Worm (Caenorhabditis elegans) whole organism, young adult: ENCODE results near the gene Y50E8A.5.

Source experiments
- B0035.1 ChIP-seq: sonication (generic microtip); optimal IDR thresholded peaks from 2 replicates; lab custom pipeline; 2016; ENCODE audit warnings: missing genetic modification characterization, mild to moderate bottlenecking, missing compliant biosample characterization, missing genotype, missing genetic modification reagents
- D2030.7 ChIP-seq: fragments of 200-800 bp; sonication (Bioruptor generic); IDR thresholded peaks from 2 replicates; pipeline ENCODE4 v1.3.6; 2022; ENCODE audit warnings: missing genetic modification reagents, missing genetic modification characterization, missing compliant biosample characterization
- F37B4.10 ChIP-seq: fragments of 200-800 bp; sonication (Bioruptor generic); IDR thresholded peaks from 2 replicates; pipeline ENCODE4 v1.3.6; 2022; ENCODE audit warnings: missing genetic modification characterization, missing compliant biosample characterization
- F39B2.1 ChIP-seq: fragments of 200-800 bp; sonication (Bioruptor generic); IDR thresholded peaks from 2 replicates; pipeline ENCODE4 v1.3.6; 2022; ENCODE audit warnings: missing genetic modification reagents, missing genetic modification characterization, missing compliant biosample characterization
- F52B5.7 ChIP-seq: sonication (generic microtip); optimal IDR thresholded peaks from 2 replicates; lab custom pipeline; 2016; ENCODE audit warnings: mild to moderate bottlenecking, missing genetic modification characterization, missing compliant biosample characterization
- F55B11.4 ChIP-seq: sonication (generic microtip); optimal IDR thresholded peaks from 2 replicates; lab custom pipeline; 2016; ENCODE audit warnings: missing compliant biosample characterization, missing genetic modification characterization, borderline replicate concordance; ENCODE audit not compliant: insufficient read depth
- K12H6.12 ChIP-seq: fragments of 200-800 bp; sonication (Bioruptor generic); optimal IDR thresholded peaks from 2 replicates; lab custom pipeline; 2018; ENCODE audit warnings: mild to moderate bottlenecking, missing genetic modification characterization, missing compliant biosample characterization
- Y67H2A.10 ChIP-seq: fragments of 200-800 bp; sonication (Bioruptor generic); conservative IDR thresholded peaks from 2 replicates; pipeline ENCODE4 v1.3.6; 2022; ENCODE audit warnings: missing genetic modification reagents, missing genetic modification characterization, missing compliant biosample characterization
- ZK185.1 ChIP-seq: sonication (generic microtip); optimal IDR thresholded peaks from 2 replicates; lab custom pipeline; 2016; ENCODE audit warnings: mild to moderate bottlenecking, missing genetic modification characterization, missing compliant biosample characterization; ENCODE audit not compliant: poor library complexity, severe bottlenecking
- akir-1 ChIP-seq: fragments of 200-800 bp; sonication (Bioruptor generic); optimal IDR thresholded peaks from 2 replicates; lab custom pipeline; 2018; ENCODE audit warnings: mild to moderate bottlenecking, missing genetic modification characterization, moderate library complexity, missing compliant biosample characterization
- ama-1 ChIP-seq, 3 experiments: fragments of 150-350 bp in 1 of 3; sonication (generic microtip) in 2 of 3; optimal IDR thresholded peaks; 2 replicates each; lab custom pipeline; 2014 to 2018; ENCODE audit warnings: missing biosample characterization in 2 of 3, missing genetic modification characterization in 2 of 3, missing genetic modification reagents in 2 of 3
- aptf-2 ChIP-seq: fragments of 200-800 bp; sonication (Bioruptor generic); conservative IDR thresholded peaks from 2 replicates; pipeline ENCODE4 v1.3.6; 2022; ENCODE audit warnings: missing genetic modification reagents, missing genetic modification characterization, missing compliant biosample characterization
- attf-6 ChIP-seq: fragments of 200-800 bp; sonication (Bioruptor generic); IDR thresholded peaks from 2 replicates; pipeline ENCODE4 v1.3.6; 2022; ENCODE audit warnings: missing genetic modification reagents, missing genetic modification characterization, missing compliant biosample characterization
- die-1 ChIP-seq: sonication (generic microtip); optimal IDR thresholded peaks from 2 replicates; lab custom pipeline; 2016; ENCODE audit warnings: missing genotype, mild to moderate bottlenecking, missing genetic modification characterization, missing compliant biosample characterization
- efl-1 ChIP-seq: fragments of 150-350 bp; optimal IDR thresholded peaks from 2 replicates; lab custom pipeline; 2014; ENCODE audit warnings: missing biosample characterization, missing genetic modification reagents, missing genetic modification characterization
- egl-18 ChIP-seq: fragments of 200-800 bp; sonication (Bioruptor generic); IDR thresholded peaks from 2 replicates; pipeline ENCODE4 v1.3.6; 2022; ENCODE audit warnings: missing genetic modification reagents, missing genetic modification characterization, missing compliant biosample characterization
- egl-44 ChIP-seq: fragments of 200-800 bp; sonication (Bioruptor generic); IDR thresholded peaks from 2 replicates; pipeline ENCODE4 v1.3.6; 2022; ENCODE audit warnings: missing genetic modification reagents, missing genetic modification characterization, missing compliant biosample characterization
- gei-17 ChIP-seq: fragments of 200-800 bp; sonication (Bioruptor generic); optimal IDR thresholded peaks from 2 replicates; lab custom pipeline; 2018; ENCODE audit warnings: mild to moderate bottlenecking, missing genetic modification characterization, missing compliant biosample characterization
- hmg-1.2 ChIP-seq: fragments of 200-800 bp; sonication (Bioruptor generic); IDR thresholded peaks from 2 replicates; pipeline ENCODE4 v1.3.6; 2022; ENCODE audit warnings: missing genetic modification reagents, missing genetic modification characterization, missing compliant biosample characterization
- hrde-1 ChIP-seq: sonication (generic microtip); optimal IDR thresholded peaks from 2 replicates; lab custom pipeline; 2016; ENCODE audit warnings: missing genetic modification characterization, mild to moderate bottlenecking, missing compliant biosample characterization, moderate library complexity, missing genotype, missing genetic modification reagents, borderline replicate concordance
- lag-1 ChIP-seq: fragments of 200-800 bp; sonication (Bioruptor generic); IDR thresholded peaks from 2 replicates; pipeline ENCODE4 v1.3.6; 2022; ENCODE audit warnings: missing genetic modification reagents, missing genetic modification characterization, missing compliant biosample characterization
- lin-26 ChIP-seq: fragments of 200-800 bp; sonication (Bioruptor generic); IDR thresholded peaks from 2 replicates; pipeline ENCODE4 v1.3.6; 2022; ENCODE audit warnings: missing genetic modification reagents, missing genetic modification characterization, missing compliant biosample characterization
- lin-40 ChIP-seq: sonication (generic microtip); optimal IDR thresholded peaks from 2 replicates; lab custom pipeline; 2016; ENCODE audit warnings: missing genetic modification characterization, mild to moderate bottlenecking, missing compliant biosample characterization, missing genotype, missing genetic modification reagents
- lin-54 ChIP-seq: fragments of 200-800 bp; sonication (Bioruptor generic); optimal IDR thresholded peaks from 2 replicates; lab custom pipeline; 2018; ENCODE audit warnings: mild to moderate bottlenecking, missing genetic modification characterization, missing compliant biosample characterization
- lir-1 ChIP-seq: fragments of 200-800 bp; sonication (Bioruptor generic); conservative IDR thresholded peaks from 2 replicates; pipeline ENCODE4 v1.3.6; 2022; ENCODE audit warnings: missing genetic modification reagents, missing genetic modification characterization, missing compliant biosample characterization
- lsl-1 ChIP-seq: fragments of 200-800 bp; sonication (Bioruptor generic); optimal IDR thresholded peaks from 2 replicates; lab custom pipeline; 2018; ENCODE audit warnings: mild to moderate bottlenecking, missing genetic modification characterization, moderate library complexity, missing compliant biosample characterization
- mcd-1 ChIP-seq: fragments of 200-800 bp; sonication (Bioruptor generic); IDR thresholded peaks from 2 replicates; pipeline ENCODE4 v1.3.6; 2022; ENCODE audit warnings: missing genetic modification reagents, missing genetic modification characterization, missing compliant biosample characterization
- nhr-27 ChIP-seq: fragments of 200-800 bp; sonication (Bioruptor generic); optimal IDR thresholded peaks from 2 replicates; lab custom pipeline; 2018; ENCODE audit warnings: mild to moderate bottlenecking, missing genetic modification characterization, moderate library complexity, missing compliant biosample characterization
- pbrm-1 ChIP-seq: fragments of 200-800 bp; sonication (Bioruptor generic); IDR thresholded peaks from 2 replicates; pipeline ENCODE4 v1.3.6; 2022; ENCODE audit warnings: missing genetic modification reagents, missing genetic modification characterization, missing compliant biosample characterization
- pha-4 ChIP-seq: fragments of 150-350 bp; sonication (generic microtip); optimal IDR thresholded peaks from 2 replicates; lab custom pipeline; 2014; ENCODE audit warnings: missing biosample characterization, missing genetic modification reagents, missing genetic modification characterization
- rcor-1 ChIP-seq: fragments of 200-800 bp; sonication (Bioruptor generic); IDR thresholded peaks from 2 replicates; pipeline ENCODE4 v1.3.6; 2022; ENCODE audit warnings: missing genetic modification reagents, missing genetic modification characterization, missing compliant biosample characterization
- sdz-38 ChIP-seq: sonication (generic microtip); optimal IDR thresholded peaks from 2 replicates; lab custom pipeline; 2016; ENCODE audit warnings: missing genotype, missing genetic modification characterization, missing compliant biosample characterization
- sea-2 ChIP-seq: fragments of 200-800 bp; sonication (Bioruptor generic); IDR thresholded peaks from 2 replicates; pipeline ENCODE4 v1.3.6; 2022; ENCODE audit warnings: missing genetic modification characterization, missing compliant biosample characterization
- snpc-1.1 ChIP-seq: sonication (generic microtip); optimal IDR thresholded peaks from 2 replicates; lab custom pipeline; 2017; ENCODE audit warnings: missing genetic modification characterization, mild to moderate bottlenecking, missing compliant biosample characterization, antibody characterized with exemption, moderate library complexity, missing genotype, missing genetic modification reagents; ENCODE audit not compliant: insufficient read depth
- snpc-4 ChIP-seq, 5 experiments: fragments of 150-350 bp in 1 of 5; sonication (generic microtip) in 4 of 5; optimal IDR thresholded peaks; 2 replicates each; lab custom pipeline; 2014 to 2018; ENCODE audit warnings: missing genetic modification characterization in 5 of 5, missing biosample characterization in 3 of 5, antibody characterized with exemption in 2 of 5, mild to moderate bottlenecking in 2 of 5, missing compliant biosample characterization in 2 of 5, missing genotype in 2 of 5, moderate library complexity in 2 of 5, missing genetic modification reagents in 1 of 5
- somi-1 ChIP-seq: fragments of 200-800 bp; sonication (Bioruptor generic); optimal IDR thresholded peaks from 2 replicates; lab custom pipeline; 2018; ENCODE audit warnings: mild to moderate bottlenecking, missing genetic modification characterization, missing compliant biosample characterization
- sptf-2 ChIP-seq: fragments of 200-800 bp; sonication (Bioruptor generic); optimal IDR thresholded peaks from 2 replicates; lab custom pipeline; 2018; ENCODE audit warnings: mild to moderate bottlenecking, missing genetic modification characterization, missing compliant biosample characterization
- unc-62 ChIP-seq: fragments of 150-350 bp; optimal IDR thresholded peaks from 2 replicates; lab custom pipeline; 2014; ENCODE audit warnings: missing biosample characterization, missing genetic modification reagents, missing genetic modification characterization
- zfh-2 ChIP-seq: fragments of 200-800 bp; sonication (Bioruptor generic); conservative IDR thresholded peaks from 2 replicates; pipeline ENCODE4 v1.3.6; 2022; ENCODE audit warnings: missing genetic modification reagents, missing genetic modification characterization, missing compliant biosample characterization
- ztf-6 ChIP-seq: fragments of 200-800 bp; sonication (Bioruptor generic); IDR thresholded peaks from 2 replicates; pipeline ENCODE4 v1.3.6; 2022; ENCODE audit warnings: missing genetic modification reagents, missing genetic modification characterization, missing compliant biosample characterization

Gene Y50E8A.5

ce11 chrV:14728754-14729153 is 8.0 kb downstream of the Y50E8A.5 start, which contains the start of gene Y50E8A.2:
Y50E8A.2 (minus strand) TSS chrV:14728854.
- TF ChIP-seq ZK185.1 (tag; lab: Kevin White, UChicago) (no peak), gei-17 (GFP tag; lab: Kevin White, UChicago) (no peak)

DNA sequence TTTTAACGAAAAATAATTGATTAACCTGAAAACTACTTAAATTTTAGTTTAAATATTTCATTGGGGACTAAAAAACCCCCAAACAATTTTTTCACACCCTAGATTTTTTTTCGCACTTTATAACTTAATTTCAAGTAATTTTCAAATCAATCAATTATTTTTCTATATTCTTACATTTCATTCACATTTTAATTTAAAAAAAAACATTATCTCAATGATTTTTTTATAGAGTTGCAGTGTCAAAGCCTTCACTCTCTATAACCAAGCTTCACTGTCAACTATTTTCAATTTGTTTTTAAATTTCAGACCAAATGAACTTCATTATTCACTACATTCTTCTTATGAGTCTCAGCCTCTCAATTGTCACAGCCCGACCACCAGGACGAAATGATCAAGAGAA is 10.2 kb downstream of the Y50E8A.5 start, which contains the start of gene Y50E8A.1:
Gene Y50E8A.1, plus strand, starts transcription at position 301 of the 400 bp plus-strand sequence.
- no peak for TF ChIP-seq hmg-1.2
- no peak for TF ChIP-seq rcor-1 (GFP tag; lab: Robert Waterston, UW)
- no peak for TF ChIP-seq lin-40 (tag; lab: Kevin White, UChicago)
- no peak for TF ChIP-seq ztf-6
- TF ChIP-seq sptf-2 (GFP tag; lab: Kevin White, UChicago), result no peak
- TF ChIP-seq F52B5.7 (tag; lab: Kevin White, UChicago), result no peak
- no peak for TF ChIP-seq F55B11.4
- TF ChIP-seq snpc-4 (GFP tag; optimal IDR thresholded peaks at IDR 0.05; lab: Kevin White, UChicago), result no peak
- no peak for TF ChIP-seq snpc-4 (tag; optimal IDR thresholded peaks at IDR 0.05; lab: Kevin White, UChicago)
- no peak for TF ChIP-seq nhr-27 (tag; lab: Kevin White, UChicago)
- no peak for TF ChIP-seq attf-6
- no peak for TF ChIP-seq egl-18
- TF ChIP-seq zfh-2 (GFP tag; lab: Robert Waterston, UW), result no peak
- no peak for TF ChIP-seq B0035.1
- TF ChIP-seq lir-1, result no peak
- TF ChIP-seq Y67H2A.10 (GFP tag; lab: Robert Waterston, UW), result no peak
- TF ChIP-seq F39B2.1, result no peak
- no peak for TF ChIP-seq hrde-1 (tag; lab: Kevin White, UChicago)
- no peak for TF ChIP-seq snpc-1.1 (tag; lab: Kevin White, UChicago)

ce11 chrV:14725409-14725808 is 11.3 kb downstream of the Y50E8A.5 start:
- TF ChIP-seq somi-1 (peak; percentile 76), D2030.7 (GFP tag; lab: Robert Waterston, UW) (no peak), egl-44 (GFP tag; lab: Robert Waterston, UW) (no peak), lag-1 (GFP tag; lab: Robert Waterston, UW) (no peak), sdz-38 (no peak)

DNA sequence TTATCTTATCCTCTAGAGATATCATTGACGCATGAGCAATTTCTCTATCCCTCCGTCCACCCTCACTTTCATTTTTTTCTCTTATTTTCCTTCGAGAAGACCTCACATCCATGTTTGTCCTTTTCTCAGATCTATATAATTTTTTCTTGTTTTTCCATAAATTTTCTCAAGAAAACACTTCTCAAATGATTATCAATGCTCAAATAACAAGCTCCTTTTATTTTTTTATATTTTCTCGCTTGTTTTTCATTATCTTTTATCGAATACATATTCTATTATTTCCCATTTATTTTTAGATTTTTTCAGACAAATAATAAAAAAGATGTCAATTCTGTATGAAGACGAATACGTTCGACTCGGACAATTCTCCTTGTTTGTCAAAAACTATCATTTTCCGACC is 13.7 kb downstream of the Y50E8A.5 start, which contains the start of gene R08A2.7:
Gene R08A2.7, plus strand, starts transcription at position 301 of the 400 bp plus-strand sequence.
- TF ChIP-seq lin-54 (GFP tag; lab: Kevin White, UChicago) (no peak), B0035.1 (no peak), pbrm-1 (GFP tag; lab: Robert Waterston, UW) (no peak), unc-62 (GFP tag; lab: Kevin White, UChicago) (no peak), sea-2 (GFP tag; lab: Robert Waterston, UW) (no peak), aptf-2 (no peak), pha-4 (tag; lab: Kevin White, UChicago) (no peak), efl-1 (GFP tag; lab: Kevin White, UChicago) (no peak), ama-1 (optimal IDR thresholded peaks at IDR 0.05; lab: Kevin White, UChicago) (no peak), ama-1 (GFP tag; optimal IDR thresholded peaks at IDR 0.05; lab: Kevin White, UChicago) (no peak), akir-1 (no peak), lsl-1 (GFP tag; lab: Kevin White, UChicago) (no peak), die-1 (no peak), F37B4.10 (no peak), mcd-1 (GFP tag; lab: Robert Waterston, UW) (no peak), lin-26 (GFP tag; lab: Robert Waterston, UW) (no peak), egl-18 (no peak), hmg-1.2 (no peak), K12H6.12 (tag; lab: Kevin White, UChicago) (no peak)
